Fruit fly (Drosophila melanogaster) whole organism, embryonic: ENCODE results near the gene MESK4.
A peak's percentile ranks its signal among the peaks of the same experiment; 100 is the strongest.

Source experiments
- CG10366 ChIP-seq: fragments of 200-800 bp; sonication (Bioruptor generic); IDR thresholded peaks from 2 replicates; pipeline ENCODE4 v1.3.6; 2022; ENCODE audit warnings: missing biosample characterization, missing genetic modification characterization
- CG10462 ChIP-seq: fragments of 200-800 bp; sonication (Bioruptor generic); optimal IDR thresholded peaks from 2 replicates; lab custom pipeline; 2016; ENCODE audit warnings: missing biosample characterization, missing genetic modification characterization
- CG10979 ChIP-seq: fragments of 200-800 bp; sonication (Bioruptor generic); optimal IDR thresholded peaks from 2 replicates; lab custom pipeline; 2018; ENCODE audit warnings: missing biosample characterization, mild to moderate bottlenecking, missing genetic modification characterization, moderate library complexity
- CG11456 ChIP-seq: fragments of 200-800 bp; sonication (Bioruptor generic); IDR thresholded peaks from 3 replicates; pipeline ENCODE4 v1.3.6; 2022; ENCODE audit warnings: missing biosample characterization, missing genetic modification characterization
- CG11560 ChIP-seq: fragments of 200-800 bp; sonication (Bioruptor generic); IDR thresholded peaks from 3 replicates; pipeline ENCODE4 v1.3.6; 2022; ENCODE audit warnings: missing biosample characterization, missing genetic modification characterization
- CG11695 ChIP-seq: fragments of 200-800 bp; sonication (Bioruptor generic); IDR thresholded peaks from 3 replicates; pipeline ENCODE4 v1.3.6; 2022; ENCODE audit warnings: missing biosample characterization, missing genetic modification characterization
- CG1233 ChIP-seq: fragments of 200-800 bp; sonication (Bioruptor generic); optimal IDR thresholded peaks from 4 replicates; lab custom pipeline; 2018; ENCODE audit warnings: missing biosample characterization, mild to moderate bottlenecking, missing genetic modification characterization
- CG13775 ChIP-seq: fragments of 200-800 bp; sonication (Bioruptor generic); optimal IDR thresholded peaks from 3 replicates; lab custom pipeline; 2017; ENCODE audit warnings: missing biosample characterization, mild to moderate bottlenecking, missing genetic modification characterization
- CG15269 ChIP-seq: fragments of 200-800 bp; sonication (Bioruptor generic); optimal IDR thresholded peaks from 2 replicates; lab custom pipeline; 2018; ENCODE audit warnings: missing biosample characterization, mild to moderate bottlenecking, missing genetic modification characterization, moderate library complexity
- CG16779 ChIP-seq: fragments of 200-800 bp; sonication (Bioruptor generic); IDR thresholded peaks from 2 replicates; pipeline ENCODE4 v1.3.6; 2022; ENCODE audit warnings: missing biosample characterization, missing genetic modification characterization
- CG16813 ChIP-seq: fragments of 200-800 bp; sonication (Bioruptor generic); IDR thresholded peaks from 3 replicates; pipeline ENCODE4 v1.3.6; 2022; ENCODE audit warnings: missing biosample characterization, missing genetic modification characterization; ENCODE audit not compliant: partially characterized antibody
- CG17328 ChIP-seq: fragments of 200-800 bp; sonication (Bioruptor generic); IDR thresholded peaks from 2 replicates; pipeline ENCODE4 v1.3.6; 2022; ENCODE audit warnings: missing biosample characterization, missing genetic modification characterization
- CG32532 ChIP-seq: fragments of 200-800 bp; sonication (Bioruptor generic); IDR thresholded peaks from 2 replicates; pipeline ENCODE4 v1.3.6; 2022; ENCODE audit warnings: missing biosample characterization, missing genetic modification characterization
- CG32772 ChIP-seq: fragments of 200-800 bp; sonication (Bioruptor generic); IDR thresholded peaks from 2 replicates; pipeline ENCODE4 v1.3.6; 2022; ENCODE audit warnings: missing biosample characterization, missing genetic modification characterization
- CG4730 ChIP-seq: fragments of 200-800 bp; sonication (Bioruptor generic); IDR thresholded peaks from 2 replicates; pipeline ENCODE4 v1.3.6; 2022; ENCODE audit warnings: missing biosample characterization, missing genetic modification characterization
- CG5180 ChIP-seq: fragments of 200-800 bp; sonication (Bioruptor generic); optimal IDR thresholded peaks from 3 replicates; lab custom pipeline; 2017; ENCODE audit warnings: missing biosample characterization, missing genetic modification characterization, mild to moderate bottlenecking, moderate library complexity, missing genetic modification reagents
- CG7745 ChIP-seq: fragments of 200-800 bp; sonication (Bioruptor generic); optimal IDR thresholded peaks from 2 replicates; lab custom pipeline; 2018; ENCODE audit warnings: missing biosample characterization, mild to moderate bottlenecking, missing genetic modification characterization, moderate library complexity
- CG9437 ChIP-seq: fragments of 200-800 bp; sonication (Bioruptor generic); optimal IDR thresholded peaks from 2 replicates; lab custom pipeline; 2018; ENCODE audit warnings: missing biosample characterization, mild to moderate bottlenecking, missing genetic modification characterization
- CG9609 ChIP-seq: fragments of 200-800 bp; sonication (Bioruptor generic); optimal IDR thresholded peaks from 3 replicates; lab custom pipeline; 2016; ENCODE audit warnings: missing biosample characterization, missing genetic modification characterization
- CG9876 ChIP-seq: fragments of 200-800 bp; sonication (Bioruptor generic); optimal IDR thresholded peaks from 2 replicates; lab custom pipeline; 2016; ENCODE audit warnings: missing biosample characterization, missing genetic modification characterization
- CoRest ChIP-seq: fragments of 200-800 bp; sonication (Bioruptor generic); optimal IDR thresholded peaks from 3 replicates; lab custom pipeline; 2018; ENCODE audit warnings: missing biosample characterization, mild to moderate bottlenecking, missing genetic modification characterization, moderate library complexity
- CrebB ChIP-seq: fragments of 200-800 bp; sonication (Bioruptor generic); optimal IDR thresholded peaks from 3 replicates; lab custom pipeline; 2018; ENCODE audit warnings: missing biosample characterization, mild to moderate bottlenecking, missing genetic modification characterization
- Dek ChIP-seq: fragments of 200-800 bp; sonication (Bioruptor generic); optimal IDR thresholded peaks from 3 replicates; lab custom pipeline; 2019; ENCODE audit warnings: missing biosample characterization, mild to moderate bottlenecking, missing genetic modification characterization, moderate library complexity
- Dll ChIP-seq: fragments of 200-800 bp; sonication (Bioruptor generic); IDR thresholded peaks from 4 replicates; pipeline ENCODE4 v1.3.6; 2022; ENCODE audit warnings: missing biosample characterization, missing genetic modification characterization; ENCODE audit not compliant: partially characterized antibody
- Dref ChIP-seq: fragments of 200-800 bp; sonication (Bioruptor generic); IDR thresholded peaks from 2 replicates; pipeline ENCODE4 v1.3.6; 2022; ENCODE audit warnings: missing biosample characterization, missing genetic modification characterization
- Fer2 ChIP-seq: fragments of 200-800 bp; sonication (Bioruptor generic); optimal IDR thresholded peaks from 2 replicates; lab custom pipeline; 2018; ENCODE audit warnings: missing biosample characterization, mild to moderate bottlenecking, missing genetic modification characterization, moderate library complexity
- H2.0 ChIP-seq: fragments of 200-800 bp; sonication (Bioruptor generic); IDR thresholded peaks from 2 replicates; pipeline ENCODE4 v1.3.6; 2022; ENCODE audit warnings: missing biosample characterization, missing genetic modification characterization
- Hmr ChIP-seq: fragments of 200-800 bp; sonication (Bioruptor generic); optimal IDR thresholded peaks from 3 replicates; lab custom pipeline; 2017; ENCODE audit warnings: mild to moderate bottlenecking, missing biosample characterization, missing genetic modification reagents, missing genetic modification characterization
- Hr78 ChIP-seq, 2 experiments: fragments of 200-800 bp in 1 of 2; fragments of >200 bp in 1 of 2; sonication (Bioruptor generic) in 1 of 2; optimal IDR thresholded peaks; 2 replicates each; lab custom pipeline; 2017 to 2019; ENCODE audit warnings: missing biosample characterization in 2 of 2, missing genetic modification characterization in 2 of 2, mild to moderate bottlenecking in 1 of 2, moderate library complexity in 1 of 2
- Kr ChIP-seq: fragments of 200-800 bp; sonication (Bioruptor generic); optimal IDR thresholded peaks from 2 replicates; lab custom pipeline; 2017; ENCODE audit warnings: missing biosample characterization, mild to moderate bottlenecking, missing genetic modification characterization
- Sry-β ChIP-seq: fragments of 200-800 bp; sonication (Bioruptor generic); optimal IDR thresholded peaks from 2 replicates; lab custom pipeline; 2018; ENCODE audit warnings: missing biosample characterization, mild to moderate bottlenecking, missing genetic modification characterization, moderate library complexity
- ac ChIP-seq: fragments of 200-800 bp; sonication (Bioruptor generic); optimal IDR thresholded peaks from 3 replicates; lab custom pipeline; 2017; ENCODE audit warnings: missing biosample characterization, mild to moderate bottlenecking, missing genetic modification characterization
- bbx ChIP-seq: fragments of 200-800 bp; sonication (Bioruptor generic); IDR thresholded peaks from 2 replicates; pipeline ENCODE4 v1.3.6; 2022; ENCODE audit warnings: missing biosample characterization, missing genetic modification characterization; ENCODE audit not compliant: partially characterized antibody
- bsh ChIP-seq, 2 experiments: fragments of 200-800 bp; sonication (Bioruptor generic); optimal IDR thresholded peaks; 2 replicates each; lab custom pipeline; 2017 to 2018; ENCODE audit warnings: mild to moderate bottlenecking in 2 of 2, missing biosample characterization in 2 of 2, missing genetic modification characterization in 2 of 2, moderate library complexity in 1 of 2
- dan ChIP-seq: fragments of 200-800 bp; sonication (Bioruptor generic); IDR thresholded peaks from 2 replicates; pipeline ENCODE4 v1.3.6; 2022; ENCODE audit warnings: missing biosample characterization, missing genetic modification characterization
- dimm ChIP-seq: fragments of 200-800 bp; sonication (Bioruptor generic); IDR thresholded peaks from 2 replicates; pipeline ENCODE4 v1.3.6; 2022; ENCODE audit warnings: missing biosample characterization, missing genetic modification characterization
- ftz-f1 ChIP-seq: fragments of 200-800 bp; sonication (Bioruptor generic); optimal IDR thresholded peaks from 2 replicates; lab custom pipeline; 2016; ENCODE audit warnings: missing biosample characterization, missing genetic modification characterization
- gcm ChIP-seq: fragments of 200-800 bp; sonication (Bioruptor generic); optimal IDR thresholded peaks from 2 replicates; lab custom pipeline; 2019; ENCODE audit warnings: missing biosample characterization, mild to moderate bottlenecking, missing genetic modification characterization, moderate library complexity
- gt ChIP-seq: fragments of 200-800 bp; sonication (Bioruptor generic); IDR thresholded peaks from 2 replicates; pipeline ENCODE4 v1.3.6; 2022; ENCODE audit warnings: missing biosample characterization, missing genetic modification characterization
- jing ChIP-seq: fragments of 200-800 bp; sonication (Bioruptor generic); optimal IDR thresholded peaks from 2 replicates; lab custom pipeline; 2018; ENCODE audit warnings: missing biosample characterization, mild to moderate bottlenecking, missing genetic modification characterization
- mam ChIP-seq: fragments of 200-800 bp; sonication (Bioruptor generic); optimal IDR thresholded peaks from 3 replicates; lab custom pipeline; 2016; ENCODE audit warnings: missing biosample characterization, missing genetic modification characterization
- mirr ChIP-seq: fragments of 200-800 bp; sonication (Bioruptor generic); optimal IDR thresholded peaks from 3 replicates; lab custom pipeline; 2018; ENCODE audit warnings: missing biosample characterization, mild to moderate bottlenecking, missing genetic modification characterization
- nerfin-1 ChIP-seq: fragments of 200-800 bp; sonication (Bioruptor generic); optimal IDR thresholded peaks from 3 replicates; lab custom pipeline; 2019; ENCODE audit warnings: missing biosample characterization, mild to moderate bottlenecking, missing genetic modification characterization, moderate library complexity
- odd ChIP-seq: fragments of 200-800 bp; sonication (Bioruptor generic); optimal IDR thresholded peaks from 2 replicates; lab custom pipeline; 2017; ENCODE audit warnings: missing biosample characterization, mild to moderate bottlenecking, missing genetic modification characterization
- peb ChIP-seq: fragments of 200-800 bp; sonication (Bioruptor generic); IDR thresholded peaks from 2 replicates; pipeline ENCODE4 v1.3.6; 2022; ENCODE audit warnings: missing biosample characterization, missing genetic modification characterization
- pho ChIP-seq: fragments of 200-800 bp; sonication (Bioruptor generic); optimal IDR thresholded peaks from 2 replicates; lab custom pipeline; 2016; ENCODE audit warnings: missing biosample characterization, missing genetic modification characterization
- pum ChIP-seq: fragments of 200-800 bp; sonication (Bioruptor generic); optimal IDR thresholded peaks from 2 replicates; lab custom pipeline; 2016; ENCODE audit warnings: missing biosample characterization, missing genetic modification characterization
- sens-2 ChIP-seq: fragments of 200-800 bp; sonication (Bioruptor generic); IDR thresholded peaks from 2 replicates; pipeline ENCODE4 v1.3.6; 2022; ENCODE audit warnings: missing biosample characterization, missing genetic modification characterization
- slbo ChIP-seq: fragments of 200-800 bp; sonication (Bioruptor generic); IDR thresholded peaks from 2 replicates; pipeline ENCODE4 v1.3.6; 2022; ENCODE audit warnings: missing biosample characterization, missing genetic modification characterization
- toy ChIP-seq: fragments of 200-800 bp; sonication (Bioruptor generic); IDR thresholded peaks from 2 replicates; pipeline ENCODE4 v1.3.6; 2022; ENCODE audit warnings: missing biosample characterization, missing genetic modification characterization
- vvl ChIP-seq: fragments of 200-800 bp; sonication (Bioruptor generic); IDR thresholded peaks from 2 replicates; pipeline ENCODE4 v1.3.6; 2022; ENCODE audit warnings: missing biosample characterization, missing genetic modification characterization

MESK4 gene

DNA sequence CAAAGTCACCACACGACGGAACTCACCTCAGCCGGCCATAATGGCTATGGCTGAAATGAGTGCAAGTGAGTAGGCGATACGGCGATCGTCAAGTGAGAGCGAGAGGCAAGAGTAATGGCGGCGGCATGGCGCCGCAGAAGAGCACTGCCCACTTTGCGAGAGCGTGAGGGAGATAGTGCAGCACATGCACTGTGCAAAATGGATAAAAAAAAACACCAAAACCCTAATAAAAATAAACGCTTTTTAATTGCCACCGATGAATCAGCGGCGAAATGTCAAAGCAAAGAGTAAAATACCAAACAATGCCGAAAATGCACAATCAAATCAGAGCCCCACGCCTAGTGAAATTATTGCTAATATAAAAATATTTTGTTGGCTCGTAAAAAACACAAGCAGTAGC, 39.9 kb upstream of the MESK4 start (continued):
- TF ChIP-seq CG15269 (tag; lab: Kevin White, UChicago) (no peak), pho (GFP tag; lab: Kevin White, UChicago) (peak; percentile 41), Hr78 (GFP tag; optimal IDR thresholded peaks at IDR 0.05; lab: Kevin White, UChicago) (no peak), CrebB (tag; lab: Kevin White, UChicago) (no peak), CG10462 (GFP tag; lab: Kevin White, UChicago) (no peak), CG13775 (GFP tag; lab: Kevin White, UChicago) (no peak), CG32772 (GFP tag; lab: Robert Waterston, UW) (no peak; the same call in 1 of the 2 replicates), slbo (GFP tag; lab: Robert Waterston, UW) (peak; percentile 57), pum (GFP tag; lab: Kevin White, UChicago) (peak; percentile 25), toy (GFP tag; lab: Robert Waterston, UW) (no peak), CG10366 (peak; percentile 47), CG9437 (GFP tag; lab: Kevin White, UChicago) (no peak), gt (GFP tag; lab: Robert Waterston, UW) (no peak), vvl (GFP tag; lab: Robert Waterston, UW) (peak; percentile 76), Fer2 (tag; lab: Kevin White, UChicago) (no peak), dimm (GFP tag; lab: Robert Waterston, UW) (no peak), nerfin-1 (tag; lab: Kevin White, UChicago) (no peak), Dll (GFP tag; lab: Robert Waterston, UW) (no peak), gcm (GFP tag; lab: Kevin White, UChicago) (peak; percentile 23), CG1233 (GFP tag; lab: Kevin White, UChicago) (no peak), CG11695 (GFP tag; lab: Robert Waterston, UW) (0 out of 3 replicates have a peak, but pooled peaks have one; percentile 26), ftz-f1 (GFP tag; lab: Kevin White, UChicago) (no peak), dan (GFP tag; lab: Robert Waterston, UW) (no peak), Dek (tag; lab: Kevin White, UChicago) (no peak), CG9609 (GFP tag; lab: Kevin White, UChicago) (peak; percentile 15), CG17328 (peak; percentile 43), CG9876 (GFP tag; lab: Kevin White, UChicago) (no peak), CG10979 (tag; lab: Kevin White, UChicago) (no peak), mirr (GFP tag; lab: Kevin White, UChicago) (no peak), bsh (GFP tag; optimal IDR thresholded peaks at IDR 0.05; lab: Kevin White, UChicago) (no peak), H2.0 (GFP tag; lab: Robert Waterston, UW) (0 out of 2 replicates have a peak, but pooled peaks have one; percentile 4), Hmr (GFP tag; lab: Kevin White, UChicago) (no peak), CG4730 (GFP tag; lab: Robert Waterston, UW) (no peak), CG16813 (GFP tag; lab: Robert Waterston, UW) (no peak), Kr (GFP tag; lab: Kevin White, UChicago) (no peak), jing (GFP tag; lab: Kevin White, UChicago) (no peak), CG11560 (no peak), Sry-β (GFP tag; lab: Kevin White, UChicago) (no peak), Dref (GFP tag; lab: Robert Waterston, UW) (no peak), CG16779 (no peak), ac (GFP tag; lab: Kevin White, UChicago) (no peak), peb (GFP tag; lab: Robert Waterston, UW) (no peak), CoRest (peak; percentile 74), CG7745 (tag; lab: Kevin White, UChicago) (no peak), CG11456 (peak; percentile 65; the same call in 1 of the 3 replicates), CG5180 (GFP tag; lab: Kevin White, UChicago) (no peak), bbx (peak; percentile 54; the same call in 1 of the 2 replicates), CG32532 (peak; percentile 47), sens-2 (GFP tag; lab: Robert Waterston, UW) (no peak), odd (GFP tag; lab: Kevin White, UChicago) (no peak), mam (GFP tag; lab: Kevin White, UChicago) (no peak)
